Fruit fly (Drosophila melanogaster): ENCODE measurements around the gene trp.

The trp gene

dm6 chr3R:29876733-29877193, 43.3 kb downstream of the trp start, which contains the start of gene CG31038 (continued):
- TF ChIP-seq Aef1 (GFP tag; IDR thresholded peaks at IDR 0.05) (peak; percentile 66), tgo (GFP tag; IDR thresholded peaks at IDR 0.05) (no peak), kay (GFP tag; optimal IDR thresholded peaks at IDR 0.05) (peak; percentile 43), Bteb2 (GFP tag; optimal IDR thresholded peaks at IDR 0.05) (no peak), Optix (GFP tag; IDR thresholded peaks at IDR 0.05) (0 out of 3 replicates have a peak, but pooled peaks have one; percentile 26), Side (GFP tag; optimal IDR thresholded peaks at IDR 0.05) (no peak), CG8089 (GFP tag; optimal IDR thresholded peaks at IDR 0.05) (no peak), CG14014 (GFP tag; IDR thresholded peaks at IDR 0.05) (no peak), MTF-1 (GFP tag; optimal IDR thresholded peaks at IDR 0.05; ENCODE audit: borderline replicate concordance) (peak; percentile 40), Sin3A (optimal IDR thresholded peaks at IDR 0.05) (no peak), CG10274 (GFP tag; optimal IDR thresholded peaks at IDR 0.05) (no peak), chn (GFP tag; optimal IDR thresholded peaks at IDR 0.05) (peak; percentile 26), CG3838 (GFP tag; optimal IDR thresholded peaks at IDR 0.05) (no peak), ab (GFP tag; optimal IDR thresholded peaks at IDR 0.05) (no peak), Hr78 (GFP tag; optimal IDR thresholded peaks at IDR 0.05) (peak in 1 of 2 experiments; percentile 38), en (GFP tag; optimal IDR thresholded peaks at IDR 0.05) (no peak), zf30C (GFP tag; optimal IDR thresholded peaks at IDR 0.05) (no peak), sens-2 (GFP tag; IDR thresholded peaks at IDR 0.05) (peak; percentile 41; the same call in 1 of the 2 replicates), Asciz (GFP tag; optimal IDR thresholded peaks at IDR 0.05) (peak; percentile 29), danr (GFP tag; IDR thresholded peaks at IDR 0.05) (no peak), CG11093 (GFP tag; IDR thresholded peaks at IDR 0.05) (no peak), zen (tag; optimal IDR thresholded peaks at IDR 0.05) (no peak), CG6791 (GFP tag; IDR thresholded peaks at IDR 0.05; ENCODE audit: partially characterized antibody) (peak; percentile 69; the same call in 2 of the 3 replicates), E2f1 (GFP tag; IDR thresholded peaks at IDR 0.05) (no peak), chinmo (GFP tag; IDR thresholded peaks at IDR 0.05; ENCODE audit: partially characterized antibody) (peak; percentile 93; the same call in 3 of the 4 replicates), CG11398 (GFP tag; optimal IDR thresholded peaks at IDR 0.05) (no peak), Max (GFP tag; optimal IDR thresholded peaks at IDR 0.05) (no peak), row (GFP tag; IDR thresholded peaks at IDR 0.05) (peak; percentile 41; the same call in 2 of the 3 replicates), CG2712 (tag; optimal IDR thresholded peaks at IDR 0.05) (peak; percentile 29), CG8944 (GFP tag; optimal IDR thresholded peaks at IDR 0.05) (no peak), CG16815 (GFP tag; optimal IDR thresholded peaks at IDR 0.05) (no peak), CG1233 (GFP tag; optimal IDR thresholded peaks at IDR 0.05) (no peak), CG13296 (GFP tag; optimal IDR thresholded peaks at IDR 0.05) (no peak), Hr51 (GFP tag; optimal IDR thresholded peaks at IDR 0.05) (peak in 1 of 2 experiments; percentile 25), scrt (GFP tag; optimal IDR thresholded peaks at IDR 0.05) (no peak), slbo (GFP tag; IDR thresholded peaks at IDR 0.05) (peak; percentile 33; the same call in 1 of the 2 replicates), yki (optimal IDR thresholded peaks at IDR 0.05) (peak; percentile 67), D19A (tag; optimal IDR thresholded peaks at IDR 0.05) (peak; percentile 91), CG6272 (GFP tag; IDR thresholded peaks at IDR 0.05) (no peak), Xbp1 (GFP tag; optimal IDR thresholded peaks at IDR 0.05) (no peak), CG4328 (GFP tag; optimal IDR thresholded peaks at IDR 0.05) (no peak), CG2678 (tag; optimal IDR thresholded peaks at IDR 0.05) (peak; percentile 10), CG12769 (tag; optimal IDR thresholded peaks at IDR 0.05) (peak; percentile 37), C15 (GFP tag; IDR thresholded peaks at IDR 0.05) (no peak), CG12155 (GFP tag; optimal IDR thresholded peaks at IDR 0.05) (no peak), pros (GFP tag; optimal IDR thresholded peaks at IDR 0.05) (peak; percentile 34), CG3407 (GFP tag; optimal IDR thresholded peaks at IDR 0.05) (no peak), h (optimal IDR thresholded peaks at IDR 0.05) (no peak), dati (GFP tag; IDR thresholded peaks at IDR 0.05) (no peak), Oaz (GFP tag; IDR thresholded peaks at IDR 0.05) (no peak), jigr1 (GFP tag; IDR thresholded peaks at IDR 0.05) (no peak), onecut (GFP tag; IDR thresholded peaks at IDR 0.05) (no peak; the same call in 1 of the 2 replicates)
